Worm (Caenorhabditis elegans): ENCODE measurements around the gene pud-3.

pud-3 gene

ce11 chrV:2292240-2292639 lies 32.7 kb downstream of the pud-3 start, which contains the start of gene nhr-115:
nhr-115 (plus strand) TSS chrV:2292540.
- no peak for TF ChIP-seq unc-62 (GFP tag; optimal IDR thresholded peaks at IDR 0.05)

DNA sequence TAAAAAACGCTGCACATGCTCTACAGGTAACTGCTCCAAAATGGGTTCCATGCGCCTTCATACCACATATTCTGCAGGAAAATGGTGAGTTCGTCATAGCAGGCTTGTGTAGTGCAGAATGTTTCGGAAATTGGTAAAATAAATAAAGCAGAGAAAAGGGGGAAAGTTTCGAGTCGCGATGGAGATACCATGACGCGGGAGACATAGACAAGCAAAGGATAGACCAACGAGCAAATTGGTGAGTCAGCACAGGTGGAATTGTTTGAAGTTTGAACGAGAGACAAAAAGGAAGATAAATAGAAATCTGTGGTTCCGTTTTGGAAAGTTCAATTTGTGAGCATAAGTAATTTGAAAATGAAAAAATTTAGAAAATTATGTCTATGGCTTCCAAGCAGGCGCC lies 34.6 kb downstream of the pud-3 start, which contains the start of gene nhr-225:
TSS of gene nhr-225 (minus strand) at position 146 of the 400 bp plus-strand sequence.
- no peak for TF ChIP-seq unc-62 (GFP tag; optimal IDR thresholded peaks at IDR 0.05)

DNA sequence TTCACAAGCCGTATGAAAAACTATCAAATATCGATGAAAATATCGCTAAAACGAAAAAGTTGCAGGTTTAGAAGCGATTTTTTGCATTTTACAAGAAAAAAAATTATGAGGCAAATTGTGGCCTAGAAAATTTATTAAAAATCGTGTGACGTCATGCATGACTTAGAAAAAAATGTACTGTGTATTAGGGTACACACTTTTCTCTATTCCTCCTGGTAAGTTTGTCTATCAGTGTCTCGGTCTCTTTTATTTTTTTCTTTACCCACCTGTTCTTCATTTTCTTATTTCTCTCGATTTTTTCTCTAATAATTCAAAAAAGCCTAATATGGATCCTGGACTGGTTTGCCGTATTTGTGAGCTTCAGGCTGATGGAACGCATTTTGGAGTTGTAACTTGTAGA lies 39.8 kb downstream of the pud-3 start, which contains the start of gene nhr-227:
TSS of gene nhr-227 (plus strand) at position 326 of the 400 bp plus-strand sequence.
- TF ChIP-seq unc-62 (GFP tag; optimal IDR thresholded peaks at IDR 0.05), result no peak

DNA sequence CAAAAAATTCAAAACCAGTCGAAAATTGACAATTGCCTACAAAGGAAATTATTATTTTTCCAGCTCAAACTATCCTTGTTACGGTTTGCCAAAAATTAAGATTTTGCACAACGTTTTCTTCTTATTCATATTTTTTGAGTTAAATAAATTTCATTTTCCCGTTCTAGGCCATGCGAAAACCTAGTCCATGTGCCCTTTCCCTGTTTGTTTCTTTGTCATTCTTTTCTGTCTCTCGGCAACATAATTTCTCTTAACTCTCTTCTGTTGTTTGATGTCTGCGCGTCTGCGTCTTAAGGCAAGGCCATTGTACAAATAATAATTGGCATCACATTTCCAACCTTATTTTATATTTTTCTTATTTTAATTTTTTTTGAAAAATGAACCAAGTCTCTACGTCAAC lies 43.5 kb downstream of the pud-3 start, which contains the start of gene nhr-228:
TSS of gene nhr-228 (plus strand) at position 261 of the 400 bp plus-strand sequence.
- no peak for TF ChIP-seq unc-62 (GFP tag; optimal IDR thresholded peaks at IDR 0.05)

DNA sequence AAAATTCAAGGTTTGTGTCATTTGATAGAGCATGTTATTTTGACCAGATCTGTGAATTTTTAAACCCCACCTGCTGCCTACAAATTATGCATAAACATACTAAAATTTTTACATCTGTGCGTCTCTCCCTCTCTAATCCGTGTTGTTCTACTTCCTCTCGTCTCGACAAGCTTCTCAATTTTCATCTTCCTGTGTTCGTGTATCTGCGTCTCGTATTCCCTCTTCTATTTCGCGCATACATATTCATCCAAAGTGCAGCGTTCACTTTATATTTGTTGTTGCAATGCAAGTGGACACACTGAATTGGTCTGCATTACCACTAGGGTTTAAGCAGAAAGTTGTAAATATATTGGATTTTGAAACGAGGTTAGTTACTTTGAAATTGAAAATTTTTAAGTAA lies 46.4 kb downstream of the pud-3 start, which contains the start of gene fbxa-137:
TSS of gene fbxa-137 (plus strand) at position 274 of the 400 bp plus-strand sequence.
- no peak for TF ChIP-seq unc-62 (GFP tag; optimal IDR thresholded peaks at IDR 0.05)

DNA sequence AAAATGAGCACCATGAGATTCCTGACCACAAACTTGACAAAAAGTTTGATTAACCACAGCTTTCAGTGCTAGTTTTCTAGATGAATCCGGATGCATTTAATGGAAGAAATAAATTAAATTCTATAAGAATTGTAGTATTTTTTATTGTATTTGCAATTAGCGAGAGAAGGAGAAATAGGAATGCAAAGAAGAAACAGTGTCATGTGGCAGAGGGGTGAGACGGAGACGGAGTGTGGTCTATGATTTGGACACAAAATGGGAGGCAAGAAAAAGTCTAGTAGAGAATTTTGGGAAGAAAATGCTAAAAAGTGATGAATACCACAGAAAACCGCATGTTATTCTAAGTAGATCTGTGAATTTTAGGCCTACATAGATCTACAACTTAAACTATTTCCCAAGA lies 46.9 kb downstream of the pud-3 start, which contains the start of gene nhr-59:
TSS of gene nhr-59 (minus strand) at position 214 of the 400 bp plus-strand sequence.
- TF ChIP-seq unc-62 (GFP tag; optimal IDR thresholded peaks at IDR 0.05), result no peak

DNA sequence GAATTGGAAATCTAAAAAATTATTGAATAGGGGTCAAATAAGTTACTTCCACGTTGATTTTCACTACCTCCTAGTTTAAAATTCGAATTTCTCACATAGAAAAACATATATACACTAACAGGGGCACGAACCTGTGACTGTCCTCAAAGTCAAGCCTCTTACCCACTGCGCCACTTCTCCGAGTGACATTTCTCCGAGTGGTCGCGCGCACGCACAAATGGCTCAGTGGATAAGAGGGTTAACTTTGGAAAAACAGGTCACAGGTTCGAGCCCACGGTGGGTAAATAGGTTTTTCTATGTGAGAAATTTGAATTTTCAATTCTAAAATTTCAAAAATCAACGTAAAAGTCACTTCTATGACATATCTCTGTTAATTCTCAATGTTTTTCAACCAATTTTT lies 47.7 kb downstream of the pud-3 start:
- TF ChIP-seq unc-62 (GFP tag; optimal IDR thresholded peaks at IDR 0.05), result no peak

All from whole organism, dauer.